Fruit fly (Drosophila melanogaster): ENCODE data around the gene chas.

chas gene

dm6 chrX:17696637-17697036, 1.9 kb downstream of the chas start (continued):
- peak; percentile 65; the same call in 2 of the 3 replicates for TF ChIP-seq Aef1 (GFP tag; IDR thresholded peaks at IDR 0.05)
- TF ChIP-seq ci (GFP tag; IDR thresholded peaks at IDR 0.05) = peak; percentile 65; the same call in 1 of the 3 replicates
- TF ChIP-seq Lpt (GFP tag; optimal IDR thresholded peaks at IDR 0.05) = no peak
- no peak for TF ChIP-seq yki (optimal IDR thresholded peaks at IDR 0.05)
- no peak for TF ChIP-seq MTF-1 (GFP tag; optimal IDR thresholded peaks at IDR 0.05; ENCODE audit: borderline replicate concordance)
- TF ChIP-seq CG10462 (GFP tag; optimal IDR thresholded peaks at IDR 0.05) = no peak
- no peak for TF ChIP-seq hkb (optimal IDR thresholded peaks at IDR 0.05)
- peak; percentile 74 for TF ChIP-seq hkb (GFP tag; IDR thresholded peaks at IDR 0.05)
- no peak for TF ChIP-seq pan (optimal IDR thresholded peaks at IDR 0.05)
- peak in 1 of 2 experiments; percentile 74 for TF ChIP-seq pan (GFP tag; optimal IDR thresholded peaks at IDR 0.05 in 1 of 2, IDR thresholded peaks at IDR 0.05 in 1 of 2)
- no peak for TF ChIP-seq nerfin-1 (tag; optimal IDR thresholded peaks at IDR 0.05)
- no peak for TF ChIP-seq CG11456 (GFP tag; IDR thresholded peaks at IDR 0.05)
- peak; percentile 82 for TF ChIP-seq CG3847 (GFP tag; IDR thresholded peaks at IDR 0.05)
- TF ChIP-seq CG13424 (tag; optimal IDR thresholded peaks at IDR 0.05) = peak; percentile 55
- TF ChIP-seq ems (GFP tag; optimal IDR thresholded peaks at IDR 0.05) = no peak
- TF ChIP-seq ash1 (GFP tag; optimal IDR thresholded peaks at IDR 0.05) = no peak
- TF ChIP-seq zen2 (GFP tag; IDR thresholded peaks at IDR 0.05; ENCODE audit: partially characterized antibody) = no peak
- peak; percentile 63 for TF ChIP-seq wdn (GFP tag; IDR thresholded peaks at IDR 0.05)
- no peak for TF ChIP-seq CG6765 (GFP tag; optimal IDR thresholded peaks at IDR 0.05)
- TF ChIP-seq Max (GFP tag; optimal IDR thresholded peaks at IDR 0.05) = no peak
- no peak for TF ChIP-seq zfh1 (GFP tag; IDR thresholded peaks at IDR 0.05)
- TF ChIP-seq vnd (GFP tag; IDR thresholded peaks at IDR 0.05; ENCODE audit: partially characterized antibody) = no peak
- TF ChIP-seq dan (GFP tag; IDR thresholded peaks at IDR 0.05) = no peak
- TF ChIP-seq CG12299 (tag; optimal IDR thresholded peaks at IDR 0.05) = peak; percentile 51
- TF ChIP-seq aop (GFP tag; IDR thresholded peaks at IDR 0.05) = no peak
- TF ChIP-seq prd (optimal IDR thresholded peaks at IDR 0.05) = no peak
- peak; percentile 66 for TF ChIP-seq prd (GFP tag; IDR thresholded peaks at IDR 0.05)
- TF ChIP-seq CG6272 (GFP tag; IDR thresholded peaks at IDR 0.05) = no peak
- TF ChIP-seq CG2678 (tag; optimal IDR thresholded peaks at IDR 0.05) = peak; percentile 78
- 0 out of 2 replicates have a peak, but pooled peaks have one; percentile 24 for TF ChIP-seq Poxn (GFP tag; IDR thresholded peaks at IDR 0.05)
- no peak for TF ChIP-seq CG4404 (GFP tag; IDR thresholded peaks at IDR 0.05)
- TF ChIP-seq CG9817 (tag; optimal IDR thresholded peaks at IDR 0.05) = peak; percentile 72
- TF ChIP-seq pnt (GFP tag; optimal IDR thresholded peaks at IDR 0.05) = no peak
- peak; percentile 67 for TF ChIP-seq CG10366 (GFP tag; IDR thresholded peaks at IDR 0.05)
- TF ChIP-seq Fer3 (tag; optimal IDR thresholded peaks at IDR 0.05) = peak; percentile 68
- TF ChIP-seq Hand (GFP tag; optimal IDR thresholded peaks at IDR 0.05) = no peak
- TF ChIP-seq CG10959 (GFP tag; IDR thresholded peaks at IDR 0.05) = no peak
- no peak for TF ChIP-seq Atf3 (GFP tag; optimal IDR thresholded peaks at IDR 0.05)
- peak; percentile 50; the same call in 1 of the 3 replicates for TF ChIP-seq H15 (GFP tag; IDR thresholded peaks at IDR 0.05)
- TF ChIP-seq zfh2 (GFP tag; optimal IDR thresholded peaks at IDR 0.05) = peak; percentile 37

- TF ChIP-seq CG32532 (GFP tag; IDR thresholded peaks at IDR 0.05) = peak; percentile 31; the same call in 1 of the 2 replicates
- peak; percentile 37 for TF ChIP-seq Vsx1 (GFP tag; optimal IDR thresholded peaks at IDR 0.05)
- peak; percentile 38; the same call in 1 of the 2 replicates for TF ChIP-seq vvl (GFP tag; IDR thresholded peaks at IDR 0.05)
- peak; percentile 38 for TF ChIP-seq Med (GFP tag)
- TF ChIP-seq grau (tag; optimal IDR thresholded peaks at IDR 0.05) = peak; percentile 3
- peak; percentile 22 for TF ChIP-seq CG13894 (tag; optimal IDR thresholded peaks at IDR 0.05)
- TF ChIP-seq NfI (GFP tag; optimal IDR thresholded peaks at IDR 0.05) = no peak
- TF ChIP-seq CTCF (GFP tag; optimal IDR thresholded peaks at IDR 0.05) = peak; percentile 93
- TF ChIP-seq stwl (tag; optimal IDR thresholded peaks at IDR 0.05) = peak; percentile 32
- TF ChIP-seq insv (GFP tag; optimal IDR thresholded peaks at IDR 0.05) = peak in 1 of 2 experiments; percentile 36
- peak; percentile 22 for TF ChIP-seq CG1603 (tag; optimal IDR thresholded peaks at IDR 0.05)
- no peak for TF ChIP-seq Scr (GFP tag; IDR thresholded peaks at IDR 0.05; ENCODE audit: partially characterized antibody)
- peak; percentile 4 for TF ChIP-seq CG2712 (tag; optimal IDR thresholded peaks at IDR 0.05)
- peak; percentile 3 for TF ChIP-seq CG15601 (tag; optimal IDR thresholded peaks at IDR 0.05)
- no peak for TF ChIP-seq CG4328 (GFP tag; optimal IDR thresholded peaks at IDR 0.05)
- TF ChIP-seq sens (GFP tag) = peak; percentile 20
These were observed 2.9 kb downstream of the chas start for dm6 chrX:17695641-17696040.

All from whole organism, embryonic.